Worm (Caenorhabditis elegans): ENCODE measurements around the gene str-5.
"Not testable (repeated sequence)": the region's sequence is repeated elsewhere in the genome, so short reads cannot be mapped to it uniquely, and the experiment has no call there.

ce11 chrV:15803079-15803478 lies 50.0 kb downstream of the str-5 start, which contains the start of gene srd-27:
- TF ChIP-seq egl-27 (tag; optimal IDR thresholded peaks at IDR 0.05); ama-1 (optimal IDR thresholded peaks at IDR 0.05); C34F6.9 (tag; optimal IDR thresholded peaks at IDR 0.05); ztf-4 (tag; optimal IDR thresholded peaks at IDR 0.05); nhr-25 (tag; optimal IDR thresholded peaks at IDR 0.05); lin-39 (tag; optimal IDR thresholded peaks at IDR 0.05): not testable (repeated sequence)

All from whole organism, L2 larva.